Fruit fly (Drosophila melanogaster) whole organism, embryonic: ENCODE data around the gene CG15767.

Experiments used
- BEAF-32 ChIP-seq: fragments of 200-800 bp; sonication (Bioruptor generic); optimal IDR thresholded peaks from 3 replicates; lab custom pipeline; 2017; ENCODE audit warnings: missing biosample characterization, missing genetic modification characterization, mild to moderate bottlenecking, moderate library complexity, missing genetic modification reagents
- BtbVII ChIP-seq: fragments of 200-800 bp; sonication (Bioruptor generic); optimal IDR thresholded peaks from 3 replicates; lab custom pipeline; 2017; ENCODE audit warnings: missing biosample characterization, mild to moderate bottlenecking, missing genetic modification characterization
- CG10462 ChIP-seq: fragments of 200-800 bp; sonication (Bioruptor generic); optimal IDR thresholded peaks from 2 replicates; lab custom pipeline; 2016; ENCODE audit warnings: missing biosample characterization, missing genetic modification characterization
- CG11247 ChIP-seq: fragments of 200-800 bp; sonication (Bioruptor generic); IDR thresholded peaks from 2 replicates; pipeline ENCODE4 v1.3.6; 2022; ENCODE audit warnings: missing biosample characterization, missing genetic modification characterization
- CG11398 ChIP-seq: fragments of 200-800 bp; sonication (Bioruptor generic); optimal IDR thresholded peaks from 2 replicates; lab custom pipeline; 2016; ENCODE audit warnings: missing biosample characterization, missing genetic modification characterization
- CG11560 ChIP-seq: fragments of 200-800 bp; sonication (Bioruptor generic); IDR thresholded peaks from 3 replicates; pipeline ENCODE4 v1.3.6; 2022; ENCODE audit warnings: missing biosample characterization, missing genetic modification characterization
- CG12071 ChIP-seq: fragments of 200-800 bp; sonication (Bioruptor generic); optimal IDR thresholded peaks from 3 replicates; lab custom pipeline; 2018; ENCODE audit warnings: missing biosample characterization, mild to moderate bottlenecking, missing genetic modification characterization
- CG14860 ChIP-seq: fragments of 200-800 bp; sonication (Bioruptor generic); IDR thresholded peaks from 3 replicates; pipeline ENCODE4 v1.3.6; 2022; ENCODE audit warnings: missing biosample characterization, missing genetic modification characterization; ENCODE audit not compliant: partially characterized antibody
- CG15011 ChIP-seq: fragments of 200-800 bp; sonication (Bioruptor generic); optimal IDR thresholded peaks from 3 replicates; lab custom pipeline; 2018; ENCODE audit warnings: missing biosample characterization, mild to moderate bottlenecking, missing genetic modification characterization
- CG15514 ChIP-seq: fragments of 200-800 bp; sonication (Bioruptor generic); optimal IDR thresholded peaks from 3 replicates; lab custom pipeline; 2017; ENCODE audit warnings: missing biosample characterization, missing genetic modification characterization, mild to moderate bottlenecking, moderate library complexity, missing genetic modification reagents
- CG15696 ChIP-seq: fragments of 200-800 bp; sonication (Bioruptor generic); optimal IDR thresholded peaks from 2 replicates; lab custom pipeline; 2019; ENCODE audit warnings: missing biosample characterization, mild to moderate bottlenecking, missing genetic modification characterization, moderate library complexity
- CG16813 ChIP-seq: fragments of 200-800 bp; sonication (Bioruptor generic); IDR thresholded peaks from 3 replicates; pipeline ENCODE4 v1.3.6; 2022; ENCODE audit warnings: missing biosample characterization, missing genetic modification characterization; ENCODE audit not compliant: partially characterized antibody
- CG16863 ChIP-seq: fragments of 200-800 bp; sonication (Bioruptor generic); optimal IDR thresholded peaks from 3 replicates; lab custom pipeline; 2016; ENCODE audit warnings: missing biosample characterization, missing genetic modification characterization
- CG31441 ChIP-seq: fragments of 200-800 bp; sonication (Bioruptor generic); IDR thresholded peaks from 2 replicates; pipeline ENCODE4 v1.3.6; 2022; ENCODE audit warnings: missing biosample characterization, missing genetic modification characterization
- CG7357 ChIP-seq: fragments of 200-800 bp; sonication (Bioruptor generic); IDR thresholded peaks from 3 replicates; pipeline ENCODE4 v1.3.6; 2022; ENCODE audit warnings: missing biosample characterization, missing genetic modification characterization
- CG8359 ChIP-seq: fragments of 200-800 bp; sonication (Bioruptor generic); optimal IDR thresholded peaks from 2 replicates; lab custom pipeline; 2017; ENCODE audit warnings: missing biosample characterization, mild to moderate bottlenecking, missing genetic modification characterization, borderline replicate concordance
- CoRest ChIP-seq: fragments of 200-800 bp; sonication (Bioruptor generic); optimal IDR thresholded peaks from 3 replicates; lab custom pipeline; 2018; ENCODE audit warnings: missing biosample characterization, mild to moderate bottlenecking, missing genetic modification characterization, moderate library complexity
- D ChIP-seq, 2 experiments: fragments of 200-800 bp in 1 of 2; fragments of >200 bp in 1 of 2; sonication (Bioruptor generic) in 1 of 2; optimal IDR thresholded peaks; 2 replicates in 1 of 2; 3 replicates in 1 of 2; lab custom pipeline; 2017; ENCODE audit warnings: mild to moderate bottlenecking in 1 of 2, missing biosample characterization in 1 of 2, missing genetic modification characterization in 1 of 2, missing genetic modification reagents in 1 of 2
- Dip3 ChIP-seq: fragments of 200-800 bp; sonication (Bioruptor generic); optimal IDR thresholded peaks from 3 replicates; lab custom pipeline; 2016; ENCODE audit warnings: missing biosample characterization, missing genetic modification characterization
- Gsc ChIP-seq: fragments of 200-800 bp; sonication (Bioruptor generic); IDR thresholded peaks from 2 replicates; pipeline ENCODE4 v1.3.6; 2022; ENCODE audit warnings: missing biosample characterization, missing genetic modification characterization
- MBD-R2 ChIP-seq: fragments of 200-800 bp; sonication (Bioruptor generic); IDR thresholded peaks from 2 replicates; pipeline ENCODE4 v1.3.6; 2022; ENCODE audit warnings: missing biosample characterization, missing genetic modification characterization
- Mrtf ChIP-seq: fragments of 200-800 bp; sonication (Bioruptor generic); IDR thresholded peaks from 3 replicates; pipeline ENCODE4 v1.3.6; 2022; ENCODE audit warnings: missing biosample characterization, missing genetic modification characterization
- Oaz ChIP-seq: fragments of 200-800 bp; sonication (Bioruptor generic); IDR thresholded peaks from 2 replicates; pipeline ENCODE4 v1.3.6; 2022; ENCODE audit warnings: missing biosample characterization, missing genetic modification characterization
- Ptx1 ChIP-seq: fragments of 200-800 bp; sonication (Bioruptor generic); IDR thresholded peaks from 2 replicates; pipeline ENCODE4 v1.3.6; 2022; ENCODE audit warnings: missing biosample characterization, missing genetic modification characterization
- Side ChIP-seq: fragments of 200-800 bp; sonication (Bioruptor generic); optimal IDR thresholded peaks from 2 replicates; lab custom pipeline; 2016; ENCODE audit warnings: missing biosample characterization, missing genetic modification characterization
- Xbp1 ChIP-seq: fragments of 200-800 bp; sonication (Bioruptor generic); optimal IDR thresholded peaks from 3 replicates; lab custom pipeline; 2016; ENCODE audit warnings: missing biosample characterization, mild to moderate bottlenecking, missing genetic modification characterization
- YL-1 ChIP-seq: fragments of 200-800 bp; sonication (Bioruptor generic); optimal IDR thresholded peaks from 3 replicates; lab custom pipeline; 2017; ENCODE audit warnings: missing biosample characterization, mild to moderate bottlenecking, missing genetic modification characterization
- ara ChIP-seq: fragments of 200-800 bp; sonication (Bioruptor generic); IDR thresholded peaks from 2 replicates; pipeline ENCODE4 v1.3.6; 2022; ENCODE audit warnings: missing biosample characterization, missing genetic modification characterization
- bcd ChIP-seq: fragments of 200-800 bp; sonication (Bioruptor generic); optimal IDR thresholded peaks from 2 replicates; lab custom pipeline; 2017; ENCODE audit warnings: missing biosample characterization, mild to moderate bottlenecking, missing genetic modification characterization
- corto ChIP-seq: fragments of 200-800 bp; sonication (Bioruptor generic); optimal IDR thresholded peaks from 2 replicates; lab custom pipeline; 2016; ENCODE audit warnings: missing biosample characterization, mild to moderate bottlenecking, missing genetic modification characterization, moderate library complexity
- croc ChIP-seq: fragments of 200-800 bp; sonication (Bioruptor generic); conservative IDR thresholded peaks from 3 replicates; pipeline ENCODE4 v1.3.6; 2022; ENCODE audit warnings: missing biosample characterization, missing genetic modification characterization
- crol ChIP-seq: fragments of 200-800 bp; sonication (Bioruptor generic); IDR thresholded peaks from 2 replicates; pipeline ENCODE4 v1.3.6; 2022; ENCODE audit warnings: missing biosample characterization, missing genetic modification characterization
- dmrt11E ChIP-seq: fragments of 200-800 bp; sonication (Bioruptor generic); optimal IDR thresholded peaks from 3 replicates; lab custom pipeline; 2018; ENCODE audit warnings: missing biosample characterization, mild to moderate bottlenecking, missing genetic modification characterization, moderate library complexity
- fd3F ChIP-seq: fragments of 200-800 bp; sonication (Bioruptor generic); optimal IDR thresholded peaks from 2 replicates; lab custom pipeline; 2018; ENCODE audit warnings: missing biosample characterization, mild to moderate bottlenecking, missing genetic modification characterization, moderate library complexity
- grn ChIP-seq: fragments of 200-800 bp; sonication (Bioruptor generic); optimal IDR thresholded peaks from 3 replicates; lab custom pipeline; 2017; ENCODE audit warnings: missing biosample characterization, missing genetic modification characterization
- gt ChIP-seq: fragments of 200-800 bp; sonication (Bioruptor generic); IDR thresholded peaks from 2 replicates; pipeline ENCODE4 v1.3.6; 2022; ENCODE audit warnings: missing biosample characterization, missing genetic modification characterization
- luna ChIP-seq: fragments of 200-800 bp; sonication (Bioruptor generic); optimal IDR thresholded peaks from 2 replicates; lab custom pipeline; 2016; ENCODE audit warnings: missing biosample characterization, missing genetic modification characterization
- mirr ChIP-seq: fragments of 200-800 bp; sonication (Bioruptor generic); optimal IDR thresholded peaks from 3 replicates; lab custom pipeline; 2018; ENCODE audit warnings: missing biosample characterization, mild to moderate bottlenecking, missing genetic modification characterization
- nom ChIP-seq: fragments of 200-800 bp; sonication (Bioruptor generic); optimal IDR thresholded peaks from 2 replicates; lab custom pipeline; 2017; ENCODE audit warnings: missing biosample characterization, missing genetic modification characterization, mild to moderate bottlenecking, moderate library complexity, missing genetic modification reagents
- phol ChIP-seq: fragments of 200-800 bp; sonication (Bioruptor generic); optimal IDR thresholded peaks from 3 replicates; lab custom pipeline; 2018; ENCODE audit warnings: missing biosample characterization, mild to moderate bottlenecking, missing genetic modification characterization, moderate library complexity
- rib ChIP-seq: fragments of 200-800 bp; sonication (Bioruptor generic); IDR thresholded peaks from 2 replicates; pipeline ENCODE4 v1.3.6; 2022; ENCODE audit warnings: missing biosample characterization, missing genetic modification characterization
- ssp ChIP-seq: fragments of 200-800 bp; sonication (Bioruptor generic); IDR thresholded peaks from 2 replicates; pipeline ENCODE4 v1.3.6; 2022; ENCODE audit warnings: missing biosample characterization, missing genetic modification characterization
- stc ChIP-seq: fragments of 200-800 bp; sonication (Bioruptor generic); IDR thresholded peaks from 2 replicates; pipeline ENCODE4 v1.3.6; 2022; ENCODE audit warnings: missing biosample characterization, missing genetic modification characterization
- tap ChIP-seq: fragments of 200-800 bp; optimal IDR thresholded peaks from 3 replicates; lab custom pipeline; 2019; ENCODE audit warnings: missing biosample characterization, mild to moderate bottlenecking, missing genetic modification characterization, moderate library complexity
- ttk ChIP-seq: fragments of 200-800 bp; sonication (Bioruptor generic); IDR thresholded peaks from 2 replicates; pipeline ENCODE4 v2.1.2; 2022; ENCODE audit warnings: missing biosample characterization, missing genetic modification characterization
- twi ChIP-seq: fragments of 200-800 bp; optimal IDR thresholded peaks from 2 replicates; lab custom pipeline; 2019; ENCODE audit warnings: missing biosample characterization, mild to moderate bottlenecking, missing genetic modification characterization, moderate library complexity
- wdn ChIP-seq: fragments of 200-800 bp; sonication (Bioruptor generic); IDR thresholded peaks from 2 replicates; pipeline ENCODE4 v1.3.6; 2022; ENCODE audit warnings: missing biosample characterization, missing genetic modification characterization
- yki ChIP-seq: fragments of >200 bp; optimal IDR thresholded peaks from 3 replicates; lab custom pipeline; 2018

Gene CG15767

dm6 chrX:5754837-5755828 is 34.2 kb upstream of the CG15767 start, which contains the start of the genes lin-52 and CG15771 (continued):
- TF ChIP-seq Gsc (peak; percentile 91), gt (GFP tag; lab: Robert Waterston, UW) (peak; percentile 77), CG10462 (peak; percentile 90), crol (peak; percentile 98), fd3F (peak; percentile 90), Ptx1 (GFP tag; lab: Robert Waterston, UW) (peak; percentile 97), CG15011 (GFP tag; lab: Kevin White, UChicago) (peak; percentile 93), CG11560 (tag; lab: Robert Waterston, UW) (peak; percentile 95), Side (GFP tag; lab: Kevin White, UChicago) (peak; percentile 35), rib (GFP tag; lab: Robert Waterston, UW) (peak; percentile 91), croc (GFP tag; lab: Robert Waterston, UW) (peak; percentile 93), BEAF-32 (peak; percentile 84), mirr (GFP tag; lab: Kevin White, UChicago) (peak; percentile 91), CG11398 (GFP tag; lab: Kevin White, UChicago) (no peak), corto (GFP tag; lab: Kevin White, UChicago) (peak; percentile 95), CG14860 (no peak), wdn (peak; percentile 90), yki (lab: Kevin White, UChicago) (no peak), bcd (GFP tag; lab: Kevin White, UChicago) (peak; percentile 95), ttk (GFP tag; lab: Robert Waterston, UW) (peak; percentile 90), Dip3 (GFP tag; lab: Kevin White, UChicago) (peak; percentile 70), grn (peak; percentile 45), D (optimal IDR thresholded peaks at IDR 0.05; lab: Kevin White, UChicago) (no peak), D (GFP tag; optimal IDR thresholded peaks at IDR 0.05; lab: Kevin White, UChicago) (peak; percentile 94), ara (GFP tag; lab: Robert Waterston, UW) (peak; percentile 94), CG7357 (GFP tag; lab: Robert Waterston, UW) (peak; percentile 91), CG11247 (GFP tag; lab: Robert Waterston, UW) (peak; percentile 93), CG31441 (GFP tag; lab: Robert Waterston, UW) (peak; percentile 95), luna (GFP tag; lab: Kevin White, UChicago) (no peak), tap (tag; lab: Kevin White, UChicago) (peak; percentile 92), twi (tag; lab: Kevin White, UChicago) (peak; percentile 91), ssp (GFP tag; lab: Robert Waterston, UW) (peak; percentile 89), Oaz (GFP tag; lab: Robert Waterston, UW) (peak; percentile 94), CG15514 (GFP tag; lab: Kevin White, UChicago) (peak; percentile 89), YL-1 (GFP tag; lab: Kevin White, UChicago) (peak; percentile 97), CG16863 (peak; percentile 79), CG12071 (GFP tag; lab: Kevin White, UChicago) (peak; percentile 88), stc (GFP tag; lab: Robert Waterston, UW) (peak; percentile 91), Xbp1 (GFP tag; lab: Kevin White, UChicago) (peak; percentile 94), CoRest (tag; lab: Kevin White, UChicago) (peak; percentile 96), CG16813 (GFP tag; lab: Robert Waterston, UW) (peak; percentile 57), CG8359 (GFP tag; lab: Kevin White, UChicago) (peak; percentile 86), BtbVII (GFP tag; lab: Kevin White, UChicago) (peak; percentile 96), phol (peak; percentile 91), MBD-R2 (GFP tag; lab: Robert Waterston, UW) (peak; percentile 74), Mrtf (GFP tag; lab: Robert Waterston, UW) (peak; percentile 94), nom (GFP tag; lab: Kevin White, UChicago) (peak; percentile 95), dmrt11E (peak; percentile 86), CG15696 (tag; lab: Kevin White, UChicago) (peak; percentile 90)
